Fruit fly (Drosophila melanogaster): ENCODE results near the gene side-VII.
A peak's percentile ranks its signal among the peaks of the same experiment; 100 is the strongest.

The side-VII gene

dm6 chr3R:9762955-9763931, 23.5 kb upstream of the side-VII start, which contains the start of the genes Snap24 and CG8478 (continued):
- peak; percentile 64; the same call in 2 of the 3 replicates for TF ChIP-seq CG14860 (GFP tag; IDR thresholded peaks at IDR 0.05; ENCODE audit: partially characterized antibody)
- no peak for TF ChIP-seq shn (GFP tag; optimal IDR thresholded peaks at IDR 0.05)
- TF ChIP-seq knrl (GFP tag; IDR thresholded peaks at IDR 0.05; ENCODE audit: partially characterized antibody) = peak; percentile 82
- peak; percentile 66 for TF ChIP-seq CG2116 (GFP tag; optimal IDR thresholded peaks at IDR 0.05)
- TF ChIP-seq E2f2 (GFP tag; IDR thresholded peaks at IDR 0.05) = peak; percentile 85
- no peak for TF ChIP-seq CG10209 (GFP tag; optimal IDR thresholded peaks at IDR 0.05)
- TF ChIP-seq Fer1 (GFP tag; optimal IDR thresholded peaks at IDR 0.05) = peak; percentile 5
- peak; percentile 33 for TF ChIP-seq Camta (GFP tag; optimal IDR thresholded peaks at IDR 0.05)
- no peak for TF ChIP-seq CG18764 (GFP tag; optimal IDR thresholded peaks at IDR 0.05)
- peak; percentile 79 for TF ChIP-seq CG34224 (GFP tag; IDR thresholded peaks at IDR 0.05; ENCODE audit: partially characterized antibody)
- TF ChIP-seq CG5953 (GFP tag; IDR thresholded peaks at IDR 0.05) = no peak
- TF ChIP-seq Dref (GFP tag; IDR thresholded peaks at IDR 0.05) = peak; percentile 87
- TF ChIP-seq CG15011 (GFP tag; optimal IDR thresholded peaks at IDR 0.05) = no peak
- TF ChIP-seq zen (tag; optimal IDR thresholded peaks at IDR 0.05) = peak; percentile 12
- TF ChIP-seq nerfin-2 (GFP tag; IDR thresholded peaks at IDR 0.05; ENCODE audit: partially characterized antibody) = peak; percentile 73
- no peak for TF ChIP-seq CG14965 (GFP tag; optimal IDR thresholded peaks at IDR 0.05; ENCODE audit: borderline replicate concordance)
- TF ChIP-seq bbx (GFP tag; IDR thresholded peaks at IDR 0.05; ENCODE audit: partially characterized antibody) = peak; percentile 82
- peak; percentile 74; the same call in 2 of the 4 replicates for TF ChIP-seq chinmo (GFP tag; IDR thresholded peaks at IDR 0.05; ENCODE audit: partially characterized antibody)
- peak; percentile 92 for TF ChIP-seq ssp (GFP tag; IDR thresholded peaks at IDR 0.05)
- peak; percentile 25 for TF ChIP-seq Ets97D (GFP tag; optimal IDR thresholded peaks at IDR 0.05)
- peak; percentile 30 for TF ChIP-seq lilli (GFP tag; optimal IDR thresholded peaks at IDR 0.05)
- no peak for TF ChIP-seq CG10147 (GFP tag; optimal IDR thresholded peaks at IDR 0.05)
- TF ChIP-seq run (tag; optimal IDR thresholded peaks at IDR 0.05) = no peak
- TF ChIP-seq CG7963 (GFP tag; IDR thresholded peaks at IDR 0.05; ENCODE audit: partially characterized antibody) = peak; percentile 57; the same call in 2 of the 3 replicates
- TF ChIP-seq mld (GFP tag; IDR thresholded peaks at IDR 0.05; ENCODE audit: partially characterized antibody) = peak; percentile 56; the same call in 2 of the 3 replicates
- TF ChIP-seq CG4424 (GFP tag; optimal IDR thresholded peaks at IDR 0.05) = no peak
- no peak for TF ChIP-seq prd (optimal IDR thresholded peaks at IDR 0.05)
- no peak for TF ChIP-seq prd (GFP tag; IDR thresholded peaks at IDR 0.05)
- TF ChIP-seq sens (GFP tag) = peak; percentile 91
- peak; percentile 84 for TF ChIP-seq CG30020 (tag; optimal IDR thresholded peaks at IDR 0.05)
- peak in 1 of 2 experiments; percentile 22 for TF ChIP-seq Pdp1 (GFP tag; optimal IDR thresholded peaks at IDR 0.05)
- TF ChIP-seq CG6272 (GFP tag; IDR thresholded peaks at IDR 0.05) = no peak
- TF ChIP-seq CG3407 (GFP tag; optimal IDR thresholded peaks at IDR 0.05) = no peak
- peak; percentile 61 for TF ChIP-seq pzg (GFP tag; optimal IDR thresholded peaks at IDR 0.05)
- peak; percentile 88 for TF ChIP-seq Sry-δ (GFP tag; optimal IDR thresholded peaks at IDR 0.05)
- no peak for TF ChIP-seq CG7786 (GFP tag; optimal IDR thresholded peaks at IDR 0.05)
- no peak for TF ChIP-seq CG2120 (GFP tag; optimal IDR thresholded peaks at IDR 0.05)
- peak; percentile 20 for TF ChIP-seq Nf-YC (tag; optimal IDR thresholded peaks at IDR 0.05)
- no peak for TF ChIP-seq lmd (GFP tag; IDR thresholded peaks at IDR 0.05)
- no peak for TF ChIP-seq CG18011 (GFP tag; optimal IDR thresholded peaks at IDR 0.05)

All from whole organism, embryonic.